Fruit fly (Drosophila melanogaster) whole organism, embryonic: Measurements from ENCODE around the gene CG18428.

ENCODE experiments used
- CG10543 ChIP-seq: fragments of 200-800 bp; sonication (Bioruptor generic); optimal IDR thresholded peaks from 3 replicates; lab custom pipeline; 2017; ENCODE audit warnings: missing biosample characterization, mild to moderate bottlenecking, missing genetic modification characterization, moderate library complexity
- CG11456 ChIP-seq: fragments of 200-800 bp; sonication (Bioruptor generic); IDR thresholded peaks from 3 replicates; pipeline ENCODE4 v1.3.6; 2022; ENCODE audit warnings: missing biosample characterization, missing genetic modification characterization
- CG11560 ChIP-seq: fragments of 200-800 bp; sonication (Bioruptor generic); IDR thresholded peaks from 3 replicates; pipeline ENCODE4 v1.3.6; 2022; ENCODE audit warnings: missing biosample characterization, missing genetic modification characterization
- CG11695 ChIP-seq: fragments of 200-800 bp; sonication (Bioruptor generic); IDR thresholded peaks from 3 replicates; pipeline ENCODE4 v1.3.6; 2022; ENCODE audit warnings: missing biosample characterization, missing genetic modification characterization
- CG13123 ChIP-seq: fragments of 200-800 bp; sonication (Bioruptor generic); optimal IDR thresholded peaks from 2 replicates; lab custom pipeline; 2016; ENCODE audit warnings: missing biosample characterization, missing genetic modification characterization
- CG17359 ChIP-seq: fragments of 200-800 bp; sonication (Bioruptor generic); optimal IDR thresholded peaks from 3 replicates; lab custom pipeline; 2018; ENCODE audit warnings: missing biosample characterization, mild to moderate bottlenecking, missing genetic modification characterization, moderate library complexity
- Eip74EF ChIP-seq, 2 experiments: fragments of 200-800 bp in 1 of 2; fragments of >200 bp in 1 of 2; sonication (Bioruptor generic) in 1 of 2; optimal IDR thresholded peaks; 2 replicates each; lab custom pipeline; 2017 to 2019; ENCODE audit warnings: missing biosample characterization in 2 of 2, missing genetic modification characterization in 2 of 2, mild to moderate bottlenecking in 1 of 2, moderate library complexity in 1 of 2
- klu ChIP-seq: fragments of 200-800 bp; sonication (Bioruptor generic); IDR thresholded peaks from 2 replicates; pipeline ENCODE4 v1.3.6; 2022; ENCODE audit warnings: missing biosample characterization, missing genetic modification characterization
- stwl ChIP-seq: fragments of 200-800 bp; sonication (Bioruptor generic); optimal IDR thresholded peaks from 3 replicates; lab custom pipeline; 2018; ENCODE audit warnings: missing biosample characterization, mild to moderate bottlenecking, missing genetic modification characterization, moderate library complexity
- tio ChIP-seq: fragments of 200-800 bp; sonication (Bioruptor generic); optimal IDR thresholded peaks from 2 replicates; lab custom pipeline; 2017; ENCODE audit warnings: missing biosample characterization, missing genetic modification characterization, inconsistent platforms
- trem ChIP-seq: fragments of 200-800 bp; optimal IDR thresholded peaks from 3 replicates; lab custom pipeline; 2019; ENCODE audit warnings: missing biosample characterization, mild to moderate bottlenecking, missing genetic modification characterization, moderate library complexity
- yki ChIP-seq: fragments of >200 bp; optimal IDR thresholded peaks from 3 replicates; lab custom pipeline; 2018

dm6 chr3R:24144542-24144941, 35.4 kb downstream of the CG18428 start:
- TF ChIP-seq CG13123 (GFP tag; lab: Kevin White, UChicago), result no peak
- no peak for TF ChIP-seq klu (GFP tag; lab: Robert Waterston, UW)
- no peak for TF ChIP-seq CG17359 (tag; lab: Kevin White, UChicago)
- no peak for TF ChIP-seq CG11695 (GFP tag; lab: Robert Waterston, UW)
- no peak for TF ChIP-seq CG11456 (GFP tag; lab: Robert Waterston, UW)
- TF ChIP-seq stwl, result no peak
- no peak for TF ChIP-seq trem
- TF ChIP-seq CG10543, result no peak
- TF ChIP-seq CG11560 (tag; lab: Robert Waterston, UW), result no peak
- no peak for TF ChIP-seq Eip74EF (GFP tag; optimal IDR thresholded peaks at IDR 0.05; lab: Kevin White, UChicago)
- TF ChIP-seq yki (lab: Kevin White, UChicago), result no peak
- no peak for TF ChIP-seq tio
